Fruit fly (Drosophila melanogaster) whole organism, embryonic: ENCODE measurements around the gene Unc-115a.

ENCODE experiments used
- CG10431 ChIP-seq: fragments of 200-800 bp; sonication (Bioruptor generic); optimal IDR thresholded peaks from 3 replicates; lab custom pipeline; 2018; ENCODE audit warnings: missing biosample characterization, mild to moderate bottlenecking, missing genetic modification characterization
- CG10543 ChIP-seq: fragments of 200-800 bp; sonication (Bioruptor generic); optimal IDR thresholded peaks from 3 replicates; lab custom pipeline; 2017; ENCODE audit warnings: missing biosample characterization, mild to moderate bottlenecking, missing genetic modification characterization, moderate library complexity
- CG12391 ChIP-seq: fragments of 200-800 bp; sonication (Bioruptor generic); optimal IDR thresholded peaks from 3 replicates; lab custom pipeline; 2018; ENCODE audit warnings: missing biosample characterization, mild to moderate bottlenecking, missing genetic modification characterization, moderate library complexity
- CG14710 ChIP-seq: fragments of 200-800 bp; sonication (Bioruptor generic); optimal IDR thresholded peaks from 3 replicates; lab custom pipeline; 2019; ENCODE audit warnings: missing biosample characterization, mild to moderate bottlenecking, missing genetic modification characterization, moderate library complexity
- CG15514 ChIP-seq: fragments of 200-800 bp; sonication (Bioruptor generic); optimal IDR thresholded peaks from 3 replicates; lab custom pipeline; 2017; ENCODE audit warnings: missing biosample characterization, missing genetic modification characterization, mild to moderate bottlenecking, moderate library complexity, missing genetic modification reagents
- CG30431 ChIP-seq: fragments of 200-800 bp; sonication (Bioruptor generic); optimal IDR thresholded peaks from 2 replicates; lab custom pipeline; 2017; ENCODE audit warnings: missing biosample characterization, missing genetic modification characterization
- CG32772 ChIP-seq: fragments of 200-800 bp; sonication (Bioruptor generic); IDR thresholded peaks from 2 replicates; pipeline ENCODE4 v1.3.6; 2022; ENCODE audit warnings: missing biosample characterization, missing genetic modification characterization
- CG34224 ChIP-seq: fragments of 200-800 bp; sonication (Bioruptor generic); IDR thresholded peaks from 3 replicates; pipeline ENCODE4 v1.3.6; 2022; ENCODE audit warnings: missing biosample characterization, missing genetic modification characterization; ENCODE audit not compliant: partially characterized antibody
- CG3838 ChIP-seq: fragments of 200-800 bp; sonication (Bioruptor generic); optimal IDR thresholded peaks from 3 replicates; lab custom pipeline; 2016; ENCODE audit warnings: missing biosample characterization, missing genetic modification characterization
- CG6791 ChIP-seq: fragments of 200-800 bp; sonication (Bioruptor generic); IDR thresholded peaks from 3 replicates; pipeline ENCODE4 v1.3.6; 2022; ENCODE audit warnings: missing biosample characterization, missing genetic modification characterization; ENCODE audit not compliant: partially characterized antibody
- CG8924 ChIP-seq: fragments of 200-800 bp; optimal IDR thresholded peaks from 3 replicates; lab custom pipeline; 2019; ENCODE audit warnings: missing biosample characterization, mild to moderate bottlenecking, missing genetic modification characterization, moderate library complexity
- CG9215 ChIP-seq: fragments of 200-800 bp; sonication (Bioruptor generic); IDR thresholded peaks from 2 replicates; pipeline ENCODE4 v1.3.6; 2022; ENCODE audit warnings: missing biosample characterization, missing genetic modification characterization
- CG9609 ChIP-seq: fragments of 200-800 bp; sonication (Bioruptor generic); optimal IDR thresholded peaks from 3 replicates; lab custom pipeline; 2016; ENCODE audit warnings: missing biosample characterization, missing genetic modification characterization
- CG9876 ChIP-seq: fragments of 200-800 bp; sonication (Bioruptor generic); optimal IDR thresholded peaks from 2 replicates; lab custom pipeline; 2016; ENCODE audit warnings: missing biosample characterization, missing genetic modification characterization
- Chrac-16 ChIP-seq: fragments of 200-800 bp; sonication (Bioruptor generic); optimal IDR thresholded peaks from 3 replicates; lab custom pipeline; 2016; ENCODE audit warnings: missing biosample characterization, missing genetic modification characterization
- CkIIα-i1 ChIP-seq: fragments of 200-800 bp; sonication (Bioruptor generic); IDR thresholded peaks from 2 replicates; pipeline ENCODE4 v1.3.6; 2022; ENCODE audit warnings: missing biosample characterization, missing genetic modification characterization
- D ChIP-seq, 2 experiments: fragments of 200-800 bp in 1 of 2; fragments of >200 bp in 1 of 2; sonication (Bioruptor generic) in 1 of 2; optimal IDR thresholded peaks; 2 replicates in 1 of 2; 3 replicates in 1 of 2; lab custom pipeline; 2017; ENCODE audit warnings: mild to moderate bottlenecking in 1 of 2, missing biosample characterization in 1 of 2, missing genetic modification characterization in 1 of 2, missing genetic modification reagents in 1 of 2
- Dbx ChIP-seq: fragments of 200-800 bp; sonication (Bioruptor generic); IDR thresholded peaks from 3 replicates; pipeline ENCODE4 v1.3.6; 2022; ENCODE audit warnings: missing biosample characterization, missing genetic modification characterization
- Dek ChIP-seq: fragments of 200-800 bp; sonication (Bioruptor generic); optimal IDR thresholded peaks from 3 replicates; lab custom pipeline; 2019; ENCODE audit warnings: missing biosample characterization, mild to moderate bottlenecking, missing genetic modification characterization, moderate library complexity
- Drgx ChIP-seq: fragments of 200-800 bp; sonication (Bioruptor generic); IDR thresholded peaks from 2 replicates; pipeline ENCODE4 v1.3.6; 2022; ENCODE audit warnings: missing biosample characterization, missing genetic modification characterization
- ERR ChIP-seq: fragments of 200-800 bp; sonication (Bioruptor generic); optimal IDR thresholded peaks from 2 replicates; lab custom pipeline; 2016; ENCODE audit warnings: missing biosample characterization, missing genetic modification characterization
- Hand ChIP-seq: fragments of 200-800 bp; sonication (Bioruptor generic); optimal IDR thresholded peaks from 2 replicates; lab custom pipeline; 2017; ENCODE audit warnings: mild to moderate bottlenecking, missing biosample characterization, missing genetic modification reagents, missing genetic modification characterization
- Hsf ChIP-seq: fragments of 200-800 bp; sonication (Bioruptor generic); optimal IDR thresholded peaks from 3 replicates; lab custom pipeline; 2016; ENCODE audit warnings: missing biosample characterization, missing genetic modification characterization
- Lpt ChIP-seq: fragments of >200 bp; optimal IDR thresholded peaks from 2 replicates; lab custom pipeline; 2018; ENCODE audit warnings: missing biosample characterization, missing genetic modification characterization
- NC2α ChIP-seq: fragments of 200-800 bp; sonication (Bioruptor generic); optimal IDR thresholded peaks from 2 replicates; lab custom pipeline; 2016; ENCODE audit warnings: missing biosample characterization, missing genetic modification characterization
- Pdp1 ChIP-seq, 2 experiments: fragments of 200-800 bp; sonication (Bioruptor generic); optimal IDR thresholded peaks; 3 replicates each; lab custom pipeline; 2016; ENCODE audit warnings: missing biosample characterization in 2 of 2, missing genetic modification characterization in 2 of 2, mild to moderate bottlenecking in 1 of 2, moderate library complexity in 1 of 2
- Rfx ChIP-seq: fragments of 200-800 bp; sonication (Bioruptor generic); IDR thresholded peaks from 2 replicates; pipeline ENCODE4 v1.3.6; 2022; ENCODE audit warnings: missing biosample characterization, missing genetic modification characterization
- Sry-δ ChIP-seq: fragments of 200-800 bp; sonication (Bioruptor generic); optimal IDR thresholded peaks from 2 replicates; lab custom pipeline; 2016; ENCODE audit warnings: missing biosample characterization, missing genetic modification characterization
- Ssrp ChIP-seq: fragments of 200-800 bp; sonication (Bioruptor generic); optimal IDR thresholded peaks from 2 replicates; lab custom pipeline; 2018; ENCODE audit warnings: missing biosample characterization, mild to moderate bottlenecking, missing genetic modification characterization, moderate library complexity
- Stat92E ChIP-seq, 3 experiments: fragments of >200 bp in 2 of 3; fragments of 200-800 bp in 1 of 3; sonication (Bioruptor generic) in 1 of 3; optimal IDR thresholded peaks; 2 replicates each; lab custom pipeline; 2017 to 2019; ENCODE audit warnings: missing biosample characterization in 3 of 3, missing genetic modification characterization in 3 of 3, mild to moderate bottlenecking in 1 of 3, moderate library complexity in 1 of 3
- bigmax ChIP-seq: fragments of 200-800 bp; sonication (Bioruptor generic); optimal IDR thresholded peaks from 2 replicates; lab custom pipeline; 2018; ENCODE audit warnings: missing biosample characterization, mild to moderate bottlenecking, missing genetic modification characterization
- chinmo ChIP-seq: fragments of 200-800 bp; sonication (Bioruptor generic); IDR thresholded peaks from 4 replicates; pipeline ENCODE4 v1.3.6; 2022; ENCODE audit warnings: missing biosample characterization, missing genetic modification characterization; ENCODE audit not compliant: partially characterized antibody
- dati ChIP-seq: fragments of 200-800 bp; sonication (Bioruptor generic); IDR thresholded peaks from 2 replicates; pipeline ENCODE4 v1.3.6; 2022; ENCODE audit warnings: missing biosample characterization, missing genetic modification characterization
- emc ChIP-seq: fragments of 200-800 bp; sonication (Bioruptor generic); optimal IDR thresholded peaks from 2 replicates; lab custom pipeline; 2016; ENCODE audit warnings: missing biosample characterization, missing genetic modification characterization
- fd102C ChIP-seq: fragments of 200-800 bp; sonication (Bioruptor generic); optimal IDR thresholded peaks from 2 replicates; lab custom pipeline; 2018; ENCODE audit warnings: missing biosample characterization, mild to moderate bottlenecking, missing genetic modification characterization, moderate library complexity
- fd3F ChIP-seq: fragments of 200-800 bp; sonication (Bioruptor generic); optimal IDR thresholded peaks from 2 replicates; lab custom pipeline; 2018; ENCODE audit warnings: missing biosample characterization, mild to moderate bottlenecking, missing genetic modification characterization, moderate library complexity
- hkb ChIP-seq, 2 experiments: fragments of 200-800 bp in 1 of 2; fragments of >200 bp in 1 of 2; sonication (Bioruptor generic) in 1 of 2; IDR thresholded peaks in 1 of 2; optimal IDR thresholded peaks in 1 of 2; 2 replicates each; pipeline versions ENCODE4 v1.3.6 to Lab custom; 2017 to 2022; ENCODE audit warnings: missing biosample characterization in 1 of 2, missing genetic modification characterization in 1 of 2
- jumu ChIP-seq: fragments of 200-800 bp; sonication (Bioruptor generic); optimal IDR thresholded peaks from 3 replicates; lab custom pipeline; 2016; ENCODE audit warnings: missing biosample characterization, missing genetic modification characterization
- knrl ChIP-seq: fragments of 200-800 bp; sonication (Bioruptor generic); IDR thresholded peaks from 3 replicates; pipeline ENCODE4 v1.3.6; 2022; ENCODE audit warnings: missing biosample characterization, missing genetic modification characterization; ENCODE audit not compliant: partially characterized antibody
- pum ChIP-seq: fragments of 200-800 bp; sonication (Bioruptor generic); optimal IDR thresholded peaks from 2 replicates; lab custom pipeline; 2016; ENCODE audit warnings: missing biosample characterization, missing genetic modification characterization
- pzg ChIP-seq: fragments of 200-800 bp; sonication (Bioruptor generic); optimal IDR thresholded peaks from 3 replicates; lab custom pipeline; 2018; ENCODE audit warnings: missing biosample characterization, mild to moderate bottlenecking, missing genetic modification characterization, moderate library complexity
- sens ChIP-seq: fragments of 200-800 bp; sonication (Bioruptor generic); peaks from one replicate; lab custom pipeline; 2016; ENCODE audit warnings: missing biosample characterization, missing genetic modification characterization
- sisA ChIP-seq: fragments of 200-800 bp; sonication (Bioruptor generic); IDR thresholded peaks from 2 replicates; pipeline ENCODE4 v1.3.6; 2022; ENCODE audit warnings: missing biosample characterization, missing genetic modification characterization
- slou ChIP-seq: fragments of 200-800 bp; sonication (Bioruptor generic); optimal IDR thresholded peaks from 3 replicates; lab custom pipeline; 2016; ENCODE audit warnings: missing biosample characterization, missing genetic modification characterization
- stwl ChIP-seq: fragments of 200-800 bp; sonication (Bioruptor generic); optimal IDR thresholded peaks from 3 replicates; lab custom pipeline; 2018; ENCODE audit warnings: missing biosample characterization, mild to moderate bottlenecking, missing genetic modification characterization, moderate library complexity
- tll ChIP-seq, 2 experiments: fragments of 200-800 bp in 1 of 2; fragments of >200 bp in 1 of 2; sonication (Bioruptor generic) in 1 of 2; optimal IDR thresholded peaks; 2 replicates each; lab custom pipeline; 2017 to 2019; ENCODE audit warnings: missing biosample characterization in 2 of 2, missing genetic modification characterization in 2 of 2, mild to moderate bottlenecking in 1 of 2, moderate library complexity in 1 of 2
- tna ChIP-seq: fragments of 200-800 bp; sonication (Bioruptor generic); IDR thresholded peaks from 2 replicates; pipeline ENCODE4 v1.3.6; 2022; ENCODE audit warnings: missing biosample characterization, missing genetic modification characterization; ENCODE audit not compliant: partially characterized antibody

Unc-115a gene

DNA sequence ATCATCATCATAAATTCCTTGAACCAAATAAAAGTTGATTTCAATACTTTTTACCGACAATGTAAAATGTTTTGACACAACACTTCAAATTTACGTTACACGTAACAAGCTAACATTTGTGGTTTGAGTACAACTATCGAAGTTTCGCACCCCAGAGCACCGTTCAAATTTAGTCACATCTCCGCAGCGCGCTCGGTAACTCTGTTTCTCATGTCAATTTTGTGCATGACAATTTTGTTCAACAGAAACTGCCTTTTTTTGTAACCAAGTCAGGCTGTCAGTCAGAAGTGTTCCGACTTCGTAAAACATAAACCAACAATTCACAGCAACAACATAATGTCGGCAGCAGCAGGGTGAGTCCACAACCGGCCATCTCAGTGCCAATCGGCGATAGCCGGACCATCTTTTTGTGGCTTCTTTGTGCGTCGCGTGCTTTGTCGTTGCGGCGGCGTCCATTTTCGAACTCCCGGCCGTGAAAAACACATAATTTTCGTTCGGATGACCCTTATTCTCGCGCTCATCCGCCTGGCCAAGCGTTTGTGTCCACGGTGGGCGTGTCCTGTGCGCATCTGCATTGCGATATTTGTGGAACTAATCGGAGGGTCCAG is 27.4 kb downstream of the Unc-115a start, which contains the start of gene p23 (continued):
- TF ChIP-seq chinmo (GFP tag; lab: Robert Waterston, UW) (peak; percentile 83; the same call in 1 of the 4 replicates), CG9609 (GFP tag; lab: Kevin White, UChicago) (no peak), tll (GFP tag; optimal IDR thresholded peaks at IDR 0.05; lab: Kevin White, UChicago) (peak in 1 of 2 experiments; percentile 57), CG30431 (GFP tag; lab: Kevin White, UChicago) (no peak), jumu (GFP tag; lab: Kevin White, UChicago) (no peak), Sry-δ (GFP tag; lab: Kevin White, UChicago) (peak; percentile 58), CG6791 (GFP tag; lab: Robert Waterston, UW) (peak; percentile 51; the same call in 1 of the 3 replicates), pzg (GFP tag; lab: Kevin White, UChicago) (peak; percentile 97), emc (no peak), CkIIα-i1 (no peak), Hsf (GFP tag; lab: Kevin White, UChicago) (peak; percentile 9), Ssrp (tag; lab: Kevin White, UChicago) (no peak), Lpt (GFP tag; lab: Kevin White, UChicago) (no peak), Chrac-16 (GFP tag; lab: Kevin White, UChicago) (no peak), Hand (no peak), NC2α (GFP tag; lab: Kevin White, UChicago) (no peak), CG8924 (tag; lab: Kevin White, UChicago) (peak; percentile 32), Rfx (GFP tag; lab: Robert Waterston, UW) (peak; percentile 63), Pdp1 (GFP tag; optimal IDR thresholded peaks at IDR 0.05; lab: Kevin White, UChicago) (peak in 1 of 2 experiments; percentile 86), hkb (optimal IDR thresholded peaks at IDR 0.05; lab: Kevin White, UChicago) (peak; percentile 83), hkb (GFP tag; IDR thresholded peaks at IDR 0.05; lab: Robert Waterston, UW) (no peak), Dbx (GFP tag; lab: Robert Waterston, UW) (peak; percentile 60; the same call in 2 of the 3 replicates), sens (GFP tag; lab: Kevin White, UChicago) (peak; percentile 62), stwl (tag; lab: Kevin White, UChicago) (peak; percentile 62), slou (no peak), Drgx (no peak), ERR (GFP tag; lab: Kevin White, UChicago) (peak; percentile 31), CG12391 (peak; percentile 30), knrl (GFP tag; lab: Robert Waterston, UW) (peak; percentile 67; the same call in 2 of the 3 replicates), D (optimal IDR thresholded peaks at IDR 0.05; lab: Kevin White, UChicago) (peak; percentile 21), D (GFP tag; optimal IDR thresholded peaks at IDR 0.05; lab: Kevin White, UChicago) (no peak), CG15514 (GFP tag; lab: Kevin White, UChicago) (peak; percentile 54), CG3838 (GFP tag; lab: Kevin White, UChicago) (no peak), CG14710 (tag; lab: Kevin White, UChicago) (peak; percentile 66), CG34224 (GFP tag; lab: Robert Waterston, UW) (peak; percentile 42; the same call in 1 of the 3 replicates), CG10543 (GFP tag; lab: Kevin White, UChicago) (peak; percentile 15), CG32772 (GFP tag; lab: Robert Waterston, UW) (no peak), bigmax (GFP tag; lab: Kevin White, UChicago) (peak; percentile 96), fd102C (no peak), fd3F (GFP tag; lab: Kevin White, UChicago) (no peak), CG9876 (GFP tag; lab: Kevin White, UChicago) (peak; percentile 32), dati (GFP tag; lab: Robert Waterston, UW) (no peak), sisA (no peak), Stat92E (GFP tag; optimal IDR thresholded peaks at IDR 0.05; lab: Kevin White, UChicago) (no peak), pum (GFP tag; lab: Kevin White, UChicago) (no peak), CG9215 (GFP tag; lab: Robert Waterston, UW) (no peak), CG10431 (GFP tag; lab: Kevin White, UChicago) (no peak), Dek (tag; lab: Kevin White, UChicago) (peak; percentile 32), tna (GFP tag; lab: Robert Waterston, UW) (peak; percentile 9; the same call in 1 of the 2 replicates)
